Fruit fly (Drosophila melanogaster) whole organism, embryonic: ENCODE results near the gene CG2120.

ENCODE experiments used
- Abd-B ChIP-seq: fragments of 200-800 bp; sonication (Bioruptor generic); optimal IDR thresholded peaks from 2 replicates; lab custom pipeline; 2018; ENCODE audit warnings: missing biosample characterization, mild to moderate bottlenecking, missing genetic modification characterization, moderate library complexity
- Asciz ChIP-seq: fragments of 200-800 bp; sonication (Bioruptor generic); optimal IDR thresholded peaks from 2 replicates; lab custom pipeline; 2017; ENCODE audit warnings: missing biosample characterization, mild to moderate bottlenecking, missing genetic modification characterization, missing genetic modification reagents
- CG10654 ChIP-seq: fragments of 200-800 bp; sonication (Bioruptor generic); optimal IDR thresholded peaks from 2 replicates; lab custom pipeline; 2016; ENCODE audit warnings: missing biosample characterization, missing genetic modification characterization
- CG11456 ChIP-seq: fragments of 200-800 bp; sonication (Bioruptor generic); IDR thresholded peaks from 3 replicates; pipeline ENCODE4 v1.3.6; 2022; ENCODE audit warnings: missing biosample characterization, missing genetic modification characterization
- CG12071 ChIP-seq: fragments of 200-800 bp; sonication (Bioruptor generic); optimal IDR thresholded peaks from 3 replicates; lab custom pipeline; 2018; ENCODE audit warnings: missing biosample characterization, mild to moderate bottlenecking, missing genetic modification characterization
- CG12236 ChIP-seq: fragments of 200-800 bp; sonication (Bioruptor generic); optimal IDR thresholded peaks from 2 replicates; lab custom pipeline; 2016; ENCODE audit warnings: missing biosample characterization, missing genetic modification characterization
- CG12299 ChIP-seq: fragments of 200-800 bp; sonication (Bioruptor generic); optimal IDR thresholded peaks from 2 replicates; lab custom pipeline; 2018; ENCODE audit warnings: missing biosample characterization, mild to moderate bottlenecking, missing genetic modification characterization
- CG1233 ChIP-seq: fragments of 200-800 bp; sonication (Bioruptor generic); optimal IDR thresholded peaks from 4 replicates; lab custom pipeline; 2018; ENCODE audit warnings: missing biosample characterization, mild to moderate bottlenecking, missing genetic modification characterization
- CG14050 ChIP-seq: fragments of 200-800 bp; sonication (Bioruptor generic); IDR thresholded peaks from 3 replicates; pipeline ENCODE4 v1.3.6; 2022; ENCODE audit warnings: missing biosample characterization, missing genetic modification characterization
- CG14860 ChIP-seq: fragments of 200-800 bp; sonication (Bioruptor generic); IDR thresholded peaks from 3 replicates; pipeline ENCODE4 v1.3.6; 2022; ENCODE audit warnings: missing biosample characterization, missing genetic modification characterization; ENCODE audit not compliant: partially characterized antibody
- CG15479 ChIP-seq: fragments of 200-800 bp; sonication (Bioruptor generic); optimal IDR thresholded peaks from 3 replicates; lab custom pipeline; 2019; ENCODE audit warnings: missing biosample characterization, mild to moderate bottlenecking, missing genetic modification characterization, moderate library complexity
- CG16779 ChIP-seq: fragments of 200-800 bp; sonication (Bioruptor generic); IDR thresholded peaks from 2 replicates; pipeline ENCODE4 v1.3.6; 2022; ENCODE audit warnings: missing biosample characterization, missing genetic modification characterization
- CG17361 ChIP-seq: fragments of 200-800 bp; sonication (Bioruptor generic); IDR thresholded peaks from 3 replicates; pipeline ENCODE4 v1.3.6; 2022; ENCODE audit warnings: missing biosample characterization, missing genetic modification characterization
- CG17612 ChIP-seq: fragments of 200-800 bp; sonication (Bioruptor generic); IDR thresholded peaks from 2 replicates; pipeline ENCODE4 v1.3.6; 2022; ENCODE audit warnings: missing biosample characterization, missing genetic modification characterization
- CG1832 ChIP-seq: fragments of 200-800 bp; sonication (Bioruptor generic); optimal IDR thresholded peaks from 2 replicates; lab custom pipeline; 2017; ENCODE audit warnings: missing biosample characterization, mild to moderate bottlenecking, missing genetic modification characterization, inconsistent platforms
- CG30020 ChIP-seq: fragments of 200-800 bp; optimal IDR thresholded peaks from 2 replicates; lab custom pipeline; 2019; ENCODE audit warnings: missing biosample characterization, mild to moderate bottlenecking, missing genetic modification characterization, moderate library complexity
- CG30403 ChIP-seq: fragments of 200-800 bp; sonication (Bioruptor generic); optimal IDR thresholded peaks from 3 replicates; lab custom pipeline; 2016; ENCODE audit warnings: missing biosample characterization, missing genetic modification characterization
- CG31388 ChIP-seq: fragments of 200-800 bp; sonication (Bioruptor generic); optimal IDR thresholded peaks from 2 replicates; lab custom pipeline; 2016; ENCODE audit warnings: missing biosample characterization, missing genetic modification characterization
- CG3407 ChIP-seq: fragments of 200-800 bp; sonication (Bioruptor generic); optimal IDR thresholded peaks from 2 replicates; lab custom pipeline; 2018; ENCODE audit warnings: missing biosample characterization, mild to moderate bottlenecking, missing genetic modification characterization
- CG34376 ChIP-seq: fragments of 200-800 bp; sonication (Bioruptor generic); optimal IDR thresholded peaks from 2 replicates; lab custom pipeline; 2018; ENCODE audit warnings: missing biosample characterization, mild to moderate bottlenecking, missing genetic modification characterization
- CG34422 ChIP-seq: fragments of 200-800 bp; sonication (Bioruptor generic); IDR thresholded peaks from 3 replicates; pipeline ENCODE4 v1.3.6; 2022; ENCODE audit warnings: missing biosample characterization, missing genetic modification characterization
- CG4730 ChIP-seq: fragments of 200-800 bp; sonication (Bioruptor generic); IDR thresholded peaks from 2 replicates; pipeline ENCODE4 v1.3.6; 2022; ENCODE audit warnings: missing biosample characterization, missing genetic modification characterization
- CG6175 ChIP-seq: fragments of 200-800 bp; sonication (Bioruptor generic); IDR thresholded peaks from 3 replicates; pipeline ENCODE4 v1.3.6; 2022; ENCODE audit warnings: missing biosample characterization, missing genetic modification characterization
- CG7556 ChIP-seq: fragments of 200-800 bp; sonication (Bioruptor generic); optimal IDR thresholded peaks from 2 replicates; lab custom pipeline; 2017; ENCODE audit warnings: missing biosample characterization, mild to moderate bottlenecking, missing genetic modification characterization
- CG7928 ChIP-seq: fragments of 200-800 bp; sonication (Bioruptor generic); optimal IDR thresholded peaks from 2 replicates; lab custom pipeline; 2017; ENCODE audit warnings: missing biosample characterization, mild to moderate bottlenecking, missing genetic modification characterization
- CG8478 ChIP-seq: fragments of >200 bp; optimal IDR thresholded peaks from 2 replicates; lab custom pipeline; 2018
- CG8944 ChIP-seq: fragments of 200-800 bp; sonication (Bioruptor generic); optimal IDR thresholded peaks from 3 replicates; lab custom pipeline; 2016; ENCODE audit warnings: missing biosample characterization, missing genetic modification characterization
- CG9609 ChIP-seq: fragments of 200-800 bp; sonication (Bioruptor generic); optimal IDR thresholded peaks from 3 replicates; lab custom pipeline; 2016; ENCODE audit warnings: missing biosample characterization, missing genetic modification characterization
- CTCF ChIP-seq: fragments of 200-800 bp; sonication (Bioruptor generic); optimal IDR thresholded peaks from 2 replicates; lab custom pipeline; 2017; ENCODE audit warnings: missing biosample characterization, mild to moderate bottlenecking, missing genetic modification characterization, moderate library complexity
- GATAe ChIP-seq: fragments of 200-800 bp; sonication (Bioruptor generic); conservative IDR thresholded peaks from 2 replicates; pipeline ENCODE4 v1.3.6; 2022; ENCODE audit warnings: missing biosample characterization, missing genetic modification characterization
- HmgD ChIP-seq: fragments of 200-800 bp; sonication (Bioruptor generic); optimal IDR thresholded peaks from 3 replicates; lab custom pipeline; 2016; ENCODE audit warnings: missing biosample characterization, missing genetic modification characterization
- Hmx ChIP-seq: fragments of 200-800 bp; sonication (Bioruptor generic); optimal IDR thresholded peaks from 2 replicates; lab custom pipeline; 2016; ENCODE audit warnings: missing biosample characterization, missing genetic modification characterization
- Hr39 ChIP-seq: fragments of >200 bp; optimal IDR thresholded peaks from 2 replicates; lab custom pipeline; 2017
- Hsf ChIP-seq: fragments of 200-800 bp; sonication (Bioruptor generic); optimal IDR thresholded peaks from 3 replicates; lab custom pipeline; 2016; ENCODE audit warnings: missing biosample characterization, missing genetic modification characterization
- Trl ChIP-seq, 3 experiments: fragments of >200 bp in 2 of 3; fragments of 200-800 bp in 1 of 3; sonication (Bioruptor generic) in 1 of 3; optimal IDR thresholded peaks; 2 replicates in 1 of 3; 3 replicates in 2 of 3; lab custom pipeline; 2016 to 2017; ENCODE audit warnings: missing biosample characterization in 1 of 3, missing genetic modification characterization in 1 of 3
- ato ChIP-seq: fragments of 200-800 bp; sonication (Bioruptor generic); IDR thresholded peaks from 2 replicates; pipeline ENCODE4 v1.3.6; 2022; ENCODE audit warnings: missing biosample characterization, missing genetic modification characterization; ENCODE audit not compliant: partially characterized antibody
- bcd ChIP-seq: fragments of 200-800 bp; sonication (Bioruptor generic); optimal IDR thresholded peaks from 2 replicates; lab custom pipeline; 2017; ENCODE audit warnings: missing biosample characterization, mild to moderate bottlenecking, missing genetic modification characterization
- fd102C ChIP-seq: fragments of 200-800 bp; sonication (Bioruptor generic); optimal IDR thresholded peaks from 2 replicates; lab custom pipeline; 2018; ENCODE audit warnings: missing biosample characterization, mild to moderate bottlenecking, missing genetic modification characterization, moderate library complexity
- her ChIP-seq: fragments of 200-800 bp; sonication (Bioruptor generic); optimal IDR thresholded peaks from 2 replicates; lab custom pipeline; 2016; ENCODE audit warnings: missing biosample characterization, missing genetic modification characterization
- jigr1 ChIP-seq: fragments of 200-800 bp; sonication (Bioruptor generic); IDR thresholded peaks from 3 replicates; pipeline ENCODE4 v1.3.6; 2022; ENCODE audit warnings: missing biosample characterization, missing genetic modification characterization
- mam ChIP-seq: fragments of 200-800 bp; sonication (Bioruptor generic); optimal IDR thresholded peaks from 3 replicates; lab custom pipeline; 2016; ENCODE audit warnings: missing biosample characterization, missing genetic modification characterization
- odd ChIP-seq: fragments of 200-800 bp; sonication (Bioruptor generic); optimal IDR thresholded peaks from 2 replicates; lab custom pipeline; 2017; ENCODE audit warnings: missing biosample characterization, mild to moderate bottlenecking, missing genetic modification characterization
- org-1 ChIP-seq: fragments of 200-800 bp; sonication (Bioruptor generic); optimal IDR thresholded peaks from 2 replicates; lab custom pipeline; 2017; ENCODE audit warnings: missing biosample characterization, missing genetic modification characterization
- pfk ChIP-seq: fragments of 200-800 bp; sonication (Bioruptor generic); optimal IDR thresholded peaks from 2 replicates; lab custom pipeline; 2018; ENCODE audit warnings: missing biosample characterization, mild to moderate bottlenecking, missing genetic modification characterization, moderate library complexity
- phol ChIP-seq: fragments of 200-800 bp; sonication (Bioruptor generic); optimal IDR thresholded peaks from 3 replicates; lab custom pipeline; 2018; ENCODE audit warnings: missing biosample characterization, mild to moderate bottlenecking, missing genetic modification characterization, moderate library complexity
- prd ChIP-seq, 3 experiments: fragments of >200 bp in 2 of 3; fragments of 200-800 bp in 1 of 3; sonication (Bioruptor generic) in 1 of 3; optimal IDR thresholded peaks in 2 of 3; IDR thresholded peaks in 1 of 3; 2 replicates in 2 of 3; 3 replicates in 1 of 3; pipeline versions ENCODE4 v1.3.6 to Lab custom; 2017 to 2022; ENCODE audit warnings: missing biosample characterization in 1 of 3, missing genetic modification characterization in 1 of 3
- psq ChIP-seq: fragments of 200-800 bp; sonication (Bioruptor generic); optimal IDR thresholded peaks from 2 replicates; lab custom pipeline; 2017; ENCODE audit warnings: missing biosample characterization, missing genetic modification characterization
- rib ChIP-seq: fragments of 200-800 bp; sonication (Bioruptor generic); IDR thresholded peaks from 2 replicates; pipeline ENCODE4 v1.3.6; 2022; ENCODE audit warnings: missing biosample characterization, missing genetic modification characterization
- toy ChIP-seq: fragments of 200-800 bp; sonication (Bioruptor generic); IDR thresholded peaks from 2 replicates; pipeline ENCODE4 v1.3.6; 2022; ENCODE audit warnings: missing biosample characterization, missing genetic modification characterization
- trem ChIP-seq: fragments of 200-800 bp; optimal IDR thresholded peaks from 3 replicates; lab custom pipeline; 2019; ENCODE audit warnings: missing biosample characterization, mild to moderate bottlenecking, missing genetic modification characterization, moderate library complexity
- usp ChIP-seq: fragments of >200 bp; optimal IDR thresholded peaks from 2 replicates; lab custom pipeline; 2017; ENCODE audit warnings: missing biosample characterization, missing genetic modification characterization

CG2120 gene

DNA sequence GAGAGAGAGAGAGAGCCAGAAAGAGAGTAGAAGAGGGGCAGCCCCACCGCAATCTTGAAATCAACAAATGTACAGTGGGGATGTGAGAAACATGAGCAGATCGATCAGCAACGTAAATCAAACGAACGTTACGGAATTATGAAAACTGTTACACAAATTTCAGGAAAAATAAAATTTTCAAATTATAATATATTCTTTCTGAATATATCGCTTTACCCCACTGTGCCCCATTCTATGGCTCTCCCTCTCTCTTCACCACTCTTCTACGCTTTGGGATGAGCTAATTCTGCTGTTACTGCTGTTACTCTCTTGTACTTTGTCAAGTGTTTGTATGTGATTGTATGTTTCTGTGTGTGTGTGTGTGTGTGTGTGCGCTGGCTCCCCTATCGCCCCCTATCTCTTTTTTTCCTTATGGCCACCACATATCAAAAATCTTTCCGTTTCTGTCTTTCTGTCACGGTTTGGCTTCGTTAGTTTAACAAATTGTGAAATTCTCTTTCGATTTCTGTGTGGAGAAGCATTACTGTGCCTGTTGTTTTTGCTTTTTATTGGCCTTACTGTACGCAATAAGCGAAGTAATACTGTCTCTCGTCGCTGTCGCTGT is 44.5 kb upstream of the CG2120 start (continued):
- TF ChIP-seq CG8478 (lab: Kevin White, UChicago), result no peak
- peak; percentile 96 for TF ChIP-seq CG30403 (GFP tag; lab: Kevin White, UChicago)
- TF ChIP-seq phol (tag; lab: Kevin White, UChicago), result peak; percentile 94
- TF ChIP-seq HmgD (GFP tag; lab: Kevin White, UChicago), result peak; percentile 32
- TF ChIP-seq Asciz, result peak; percentile 96
- TF ChIP-seq org-1 (GFP tag; lab: Kevin White, UChicago), result peak; percentile 94
- no peak for TF ChIP-seq usp (GFP tag; lab: Kevin White, UChicago)
- TF ChIP-seq CG16779, result peak; percentile 96
- TF ChIP-seq CG34422 (GFP tag; lab: Robert Waterston, UW), result peak; percentile 99
- TF ChIP-seq CG34376 (GFP tag; lab: Kevin White, UChicago), result peak; percentile 95
- peak; percentile 7 for TF ChIP-seq fd102C (GFP tag; lab: Kevin White, UChicago)
- peak; percentile 97 for TF ChIP-seq CG4730 (GFP tag; lab: Robert Waterston, UW)
- peak; percentile 95 for TF ChIP-seq CG17361 (GFP tag; lab: Robert Waterston, UW)
- TF ChIP-seq CG15479 (GFP tag; lab: Kevin White, UChicago), result no peak
- TF ChIP-seq odd (GFP tag; lab: Kevin White, UChicago), result peak; percentile 95
- TF ChIP-seq CG30020 (tag; lab: Kevin White, UChicago), result peak; percentile 57
- peak; percentile 68 for TF ChIP-seq CTCF (GFP tag; lab: Kevin White, UChicago)
- TF ChIP-seq jigr1 (GFP tag; lab: Robert Waterston, UW), result peak; percentile 94
- peak; percentile 80 for TF ChIP-seq CG7928
- TF ChIP-seq CG12071, result peak; percentile 95
- TF ChIP-seq CG12299, result peak; percentile 93
- TF ChIP-seq GATAe, result peak; percentile 92
- TF ChIP-seq CG9609 (GFP tag; lab: Kevin White, UChicago), result peak; percentile 87
- no peak for TF ChIP-seq CG14860 (GFP tag; lab: Robert Waterston, UW)
- no peak for TF ChIP-seq prd (optimal IDR thresholded peaks at IDR 0.05; lab: Kevin White, UChicago)
- peak; percentile 98 for TF ChIP-seq prd (GFP tag; IDR thresholded peaks at IDR 0.05; lab: Robert Waterston, UW)
- peak; percentile 86 to 99 for TF ChIP-seq Trl (optimal IDR thresholded peaks at IDR 0.05; lab: Kevin White, UChicago)
- peak; percentile 84 for TF ChIP-seq Trl (GFP tag; optimal IDR thresholded peaks at IDR 0.05; lab: Kevin White, UChicago)
- TF ChIP-seq CG14050 (GFP tag; lab: Robert Waterston, UW), result peak; percentile 98
- TF ChIP-seq Hmx (GFP tag; lab: Kevin White, UChicago), result peak; percentile 77
- peak; percentile 98 for TF ChIP-seq rib
- peak; percentile 91 for TF ChIP-seq CG3407 (GFP tag; lab: Kevin White, UChicago)
- TF ChIP-seq CG11456, result peak; percentile 98
- peak; percentile 89 for TF ChIP-seq CG31388 (GFP tag; lab: Kevin White, UChicago)
- peak; percentile 94 for TF ChIP-seq CG1233 (GFP tag; lab: Kevin White, UChicago)
- no peak; the same call in 1 of the 2 replicates for TF ChIP-seq ato (GFP tag; lab: Robert Waterston, UW)
- TF ChIP-seq CG10654 (GFP tag; lab: Kevin White, UChicago), result peak; percentile 91
- peak; percentile 89 for TF ChIP-seq trem (tag; lab: Kevin White, UChicago)
- TF ChIP-seq CG1832 (GFP tag; lab: Kevin White, UChicago), result no peak
- TF ChIP-seq toy (GFP tag; lab: Robert Waterston, UW), result peak; percentile 96
- peak; percentile 73 for TF ChIP-seq CG12236
- TF ChIP-seq CG8944, result peak; percentile 75
- peak; percentile 96 for TF ChIP-seq CG17612 (GFP tag; lab: Robert Waterston, UW)
- peak; percentile 94 for TF ChIP-seq Hsf (GFP tag; lab: Kevin White, UChicago)
- no peak for TF ChIP-seq Hr39
- TF ChIP-seq mam (GFP tag; lab: Kevin White, UChicago), result peak; percentile 91
- TF ChIP-seq pfk, result no peak
- TF ChIP-seq Abd-B (GFP tag; lab: Kevin White, UChicago), result peak; percentile 89
- TF ChIP-seq her (GFP tag; lab: Kevin White, UChicago), result peak; percentile 79
- TF ChIP-seq CG7556, result peak; percentile 97
- peak; percentile 96 for TF ChIP-seq CG6175 (GFP tag; lab: Robert Waterston, UW)
- peak; percentile 81 for TF ChIP-seq psq
- peak; percentile 97 for TF ChIP-seq bcd (GFP tag; lab: Kevin White, UChicago)
